Worm (Caenorhabditis elegans) whole organism, young adult: ENCODE results near the gene B0361.9.
A peak's percentile ranks its signal among the peaks of the same experiment; 100 is the strongest.

Experiments
- B0035.1 ChIP-seq: sonication (generic microtip); optimal IDR thresholded peaks from 2 replicates; lab custom pipeline; 2016; ENCODE audit warnings: missing genetic modification characterization, mild to moderate bottlenecking, missing compliant biosample characterization, missing genotype, missing genetic modification reagents
- D2030.7 ChIP-seq: fragments of 200-800 bp; sonication (Bioruptor generic); IDR thresholded peaks from 2 replicates; pipeline ENCODE4 v1.3.6; 2022; ENCODE audit warnings: missing genetic modification reagents, missing genetic modification characterization, missing compliant biosample characterization
- F22D6.2 ChIP-seq: sonication (generic microtip); optimal IDR thresholded peaks from 2 replicates; lab custom pipeline; 2016; ENCODE audit warnings: mild to moderate bottlenecking, missing genetic modification characterization, missing compliant biosample characterization
- F33H1.4 ChIP-seq: fragments of 200-800 bp; sonication (Bioruptor generic); IDR thresholded peaks from 2 replicates; pipeline ENCODE4 v1.3.6; 2022; ENCODE audit warnings: missing genetic modification reagents, missing genetic modification characterization, missing compliant biosample characterization
- F49E8.2 ChIP-seq: sonication (generic microtip); optimal IDR thresholded peaks from 3 replicates; lab custom pipeline; 2017; ENCODE audit warnings: missing genetic modification characterization, mild to moderate bottlenecking, missing compliant biosample characterization, antibody characterized with exemption, moderate library complexity; ENCODE audit not compliant: insufficient read depth
- F57C9.4 ChIP-seq: sonication (generic microtip); optimal IDR thresholded peaks from 2 replicates; lab custom pipeline; 2017; ENCODE audit warnings: mild to moderate bottlenecking, missing genetic modification characterization, missing compliant biosample characterization
- K11D2.4 ChIP-seq: fragments of 200-800 bp; sonication (Bioruptor generic); IDR thresholded peaks from 2 replicates; pipeline ENCODE4 v1.3.6; 2022; ENCODE audit warnings: missing genetic modification reagents, missing genetic modification characterization, missing compliant biosample characterization
- T07F8.4 ChIP-seq: sonication (generic microtip); optimal IDR thresholded peaks from 2 replicates; lab custom pipeline; 2016; ENCODE audit warnings: mild to moderate bottlenecking, missing genetic modification characterization, moderate library complexity, missing compliant biosample characterization
- Y56A3A.18 ChIP-seq: fragments of 200-800 bp; sonication (Bioruptor generic); IDR thresholded peaks from 2 replicates; pipeline ENCODE4 v1.3.6; 2022; ENCODE audit warnings: missing genetic modification reagents, missing genetic modification characterization, missing compliant biosample characterization
- Y79H2A.3 ChIP-seq: fragments of 200-800 bp; sonication (Bioruptor generic); conservative IDR thresholded peaks from 2 replicates; pipeline ENCODE4 v1.3.6; 2022; ENCODE audit warnings: missing genetic modification reagents, missing genetic modification characterization, missing compliant biosample characterization
- Y95B8A.8 ChIP-seq: fragments of 200-800 bp; sonication (Bioruptor generic); IDR thresholded peaks from 2 replicates; pipeline ENCODE4 v1.3.6; 2022; ENCODE audit warnings: missing genetic modification reagents, missing genetic modification characterization, missing compliant biosample characterization
- ZK185.1 ChIP-seq: sonication (generic microtip); optimal IDR thresholded peaks from 2 replicates; lab custom pipeline; 2016; ENCODE audit warnings: mild to moderate bottlenecking, missing genetic modification characterization, missing compliant biosample characterization; ENCODE audit not compliant: poor library complexity, severe bottlenecking
- atf-7 ChIP-seq: sonication (generic microtip); optimal IDR thresholded peaks from 2 replicates; lab custom pipeline; 2017; ENCODE audit warnings: mild to moderate bottlenecking, missing genetic modification characterization, missing compliant biosample characterization
- cebp-1 ChIP-seq, 2 experiments: fragments of 200-800 bp in 1 of 2; sonication (Bioruptor generic) in 1 of 2; sonication (generic microtip) in 1 of 2; IDR thresholded peaks in 1 of 2; optimal IDR thresholded peaks in 1 of 2; 2 replicates each; pipeline versions ENCODE4 v1.3.6 to Lab custom; 2017 to 2022; ENCODE audit warnings: missing compliant biosample characterization in 2 of 2, missing genetic modification characterization in 2 of 2, mild to moderate bottlenecking in 1 of 2, missing genetic modification reagents in 1 of 2, moderate library complexity in 1 of 2
- cebp-2 ChIP-seq: fragments of 200-800 bp; sonication (Bioruptor generic); IDR thresholded peaks from 2 replicates; pipeline ENCODE4 v1.3.6; 2022; ENCODE audit warnings: missing genetic modification characterization, missing compliant biosample characterization
- ceh-58 ChIP-seq: fragments of 200-800 bp; sonication (Bioruptor generic); IDR thresholded peaks from 2 replicates; pipeline ENCODE4 v1.3.6; 2022; ENCODE audit warnings: missing genetic modification characterization, missing compliant biosample characterization
- ceh-91 ChIP-seq: fragments of 200-800 bp; sonication (Bioruptor generic); IDR thresholded peaks from 2 replicates; pipeline ENCODE4 v1.3.6; 2022; ENCODE audit warnings: missing genetic modification reagents, missing genetic modification characterization, missing compliant biosample characterization
- dox-1 ChIP-seq: fragments of 200-800 bp; sonication (Bioruptor generic); IDR thresholded peaks from 2 replicates; pipeline ENCODE4 v1.3.6; 2022; ENCODE audit warnings: missing genetic modification reagents, missing genetic modification characterization, missing compliant biosample characterization
- dpl-1 ChIP-seq: fragments of 150-350 bp; optimal IDR thresholded peaks from 2 replicates; lab custom pipeline; 2014; ENCODE audit warnings: missing biosample characterization, missing genetic modification reagents, missing genetic modification characterization
- gei-17 ChIP-seq: fragments of 200-800 bp; sonication (Bioruptor generic); optimal IDR thresholded peaks from 2 replicates; lab custom pipeline; 2018; ENCODE audit warnings: mild to moderate bottlenecking, missing genetic modification characterization, missing compliant biosample characterization
- him-1 ChIP-seq: sonication (generic microtip); optimal IDR thresholded peaks from 2 replicates; lab custom pipeline; 2016; ENCODE audit warnings: missing genotype, missing genetic modification reagents, missing genetic modification characterization, missing compliant biosample characterization
- hrde-1 ChIP-seq: sonication (generic microtip); optimal IDR thresholded peaks from 2 replicates; lab custom pipeline; 2016; ENCODE audit warnings: missing genetic modification characterization, mild to moderate bottlenecking, missing compliant biosample characterization, moderate library complexity, missing genotype, missing genetic modification reagents, borderline replicate concordance
- let-607 ChIP-seq, 2 experiments: fragments of 200-800 bp in 1 of 2; sonication (Bioruptor generic) in 1 of 2; sonication (generic microtip) in 1 of 2; optimal IDR thresholded peaks; 2 replicates each; lab custom pipeline; 2016 to 2018; ENCODE audit warnings: mild to moderate bottlenecking in 2 of 2, missing compliant biosample characterization in 2 of 2, missing genetic modification characterization in 2 of 2, moderate library complexity in 2 of 2, missing genotype in 1 of 2
- lir-1 ChIP-seq: fragments of 200-800 bp; sonication (Bioruptor generic); conservative IDR thresholded peaks from 2 replicates; pipeline ENCODE4 v1.3.6; 2022; ENCODE audit warnings: missing genetic modification reagents, missing genetic modification characterization, missing compliant biosample characterization
- lsl-1 ChIP-seq: fragments of 200-800 bp; sonication (Bioruptor generic); optimal IDR thresholded peaks from 2 replicates; lab custom pipeline; 2018; ENCODE audit warnings: mild to moderate bottlenecking, missing genetic modification characterization, moderate library complexity, missing compliant biosample characterization
- madf-10 ChIP-seq: sonication (generic microtip); optimal IDR thresholded peaks from 2 replicates; lab custom pipeline; 2016; ENCODE audit warnings: mild to moderate bottlenecking, missing genetic modification characterization, missing compliant biosample characterization
- mel-28 ChIP-seq: sonication (generic microtip); optimal IDR thresholded peaks from 2 replicates; lab custom pipeline; 2016; ENCODE audit warnings: borderline replicate concordance, mild to moderate bottlenecking, missing genetic modification characterization, missing compliant biosample characterization
- mes-4 ChIP-seq: sonication (generic microtip); optimal IDR thresholded peaks from 2 replicates; lab custom pipeline; 2016; ENCODE audit warnings: missing genotype, missing genetic modification characterization, missing compliant biosample characterization
- mxl-1 ChIP-seq: sonication (generic microtip); optimal IDR thresholded peaks from 2 replicates; lab custom pipeline; 2016; ENCODE audit warnings: missing genetic modification characterization, missing compliant biosample characterization
- nfya-1 ChIP-seq: sonication (generic microtip); optimal IDR thresholded peaks from 2 replicates; lab custom pipeline; 2017; ENCODE audit warnings: antibody characterized with exemption, missing compliant biosample characterization, missing genetic modification characterization, borderline replicate concordance; ENCODE audit not compliant: insufficient read depth
- nfya-2 ChIP-seq: fragments of 200-800 bp; sonication (Bioruptor generic); IDR thresholded peaks from 2 replicates; pipeline ENCODE4 v1.3.6; 2022; ENCODE audit warnings: missing genetic modification reagents, missing genetic modification characterization, missing compliant biosample characterization
- nhr-120 ChIP-seq: fragments of 200-800 bp; sonication (Bioruptor generic); IDR thresholded peaks from 2 replicates; pipeline ENCODE4 v1.3.6; 2022; ENCODE audit warnings: missing genetic modification characterization, missing compliant biosample characterization
- nhr-179 ChIP-seq: sonication (generic microtip); optimal IDR thresholded peaks from 2 replicates; lab custom pipeline; 2016; ENCODE audit warnings: mild to moderate bottlenecking, missing genetic modification characterization, missing compliant biosample characterization
- nhr-80 ChIP-seq: sonication (generic microtip); optimal IDR thresholded peaks from 2 replicates; lab custom pipeline; 2016; ENCODE audit warnings: missing genetic modification characterization, missing compliant biosample characterization
- pha-4 ChIP-seq: fragments of 150-350 bp; sonication (generic microtip); optimal IDR thresholded peaks from 2 replicates; lab custom pipeline; 2014; ENCODE audit warnings: missing biosample characterization, missing genetic modification reagents, missing genetic modification characterization
- snpc-1.1 ChIP-seq: sonication (generic microtip); optimal IDR thresholded peaks from 2 replicates; lab custom pipeline; 2017; ENCODE audit warnings: missing genetic modification characterization, mild to moderate bottlenecking, missing compliant biosample characterization, antibody characterized with exemption, moderate library complexity, missing genotype, missing genetic modification reagents; ENCODE audit not compliant: insufficient read depth
- zfh-2 ChIP-seq: fragments of 200-800 bp; sonication (Bioruptor generic); conservative IDR thresholded peaks from 2 replicates; pipeline ENCODE4 v1.3.6; 2022; ENCODE audit warnings: missing genetic modification reagents, missing genetic modification characterization, missing compliant biosample characterization
- ztf-22 ChIP-seq: fragments of 200-800 bp; sonication (Bioruptor generic); optimal IDR thresholded peaks from 2 replicates; lab custom pipeline; 2018; ENCODE audit warnings: mild to moderate bottlenecking, missing genetic modification characterization, moderate library complexity, missing compliant biosample characterization
- ztf-26 ChIP-seq: sonication (generic microtip); optimal IDR thresholded peaks from 2 replicates; lab custom pipeline; 2017; ENCODE audit warnings: missing genetic modification characterization, missing compliant biosample characterization
- ztf-28 ChIP-seq: fragments of 200-800 bp; sonication (Bioruptor generic); IDR thresholded peaks from 2 replicates; pipeline ENCODE4 v1.3.6; 2022; ENCODE audit warnings: missing genetic modification reagents, missing genetic modification characterization, missing compliant biosample characterization

B0361.9 gene

ce11 chrIII:7299466-7299865 lies at the start of gene B0361.9, which contains the start of gene B0361.14:
Gene B0361.9 (minus strand): TSS chrIII:7299631.
Gene B0361.14 (minus strand): TSS chrIII:7299531.
- no peak for TF ChIP-seq ZK185.1
- TF ChIP-seq mel-28 (tag; lab: Kevin White, UChicago) = no peak
- TF ChIP-seq mes-4 = no peak
- no peak for TF ChIP-seq F57C9.4
- no peak for TF ChIP-seq nhr-179 (tag; lab: Kevin White, UChicago)
- TF ChIP-seq let-607 (tag; optimal IDR thresholded peaks at IDR 0.05; lab: Kevin White, UChicago) = no peak
- no peak for TF ChIP-seq Y79H2A.3 (GFP tag; lab: Robert Waterston, UW)
- no peak for TF ChIP-seq pha-4 (tag; lab: Kevin White, UChicago)
- no peak for TF ChIP-seq F49E8.2 (tag; lab: Kevin White, UChicago)
- TF ChIP-seq lir-1 (GFP tag; lab: Robert Waterston, UW) = no peak
- no peak for TF ChIP-seq hrde-1 (tag; lab: Kevin White, UChicago)
- TF ChIP-seq dpl-1 (GFP tag; lab: Kevin White, UChicago) = no peak
- no peak for TF ChIP-seq F33H1.4 (GFP tag; lab: Robert Waterston, UW)

ce11 chrIII:7349075-7349474 lies 49.6 kb upstream of the B0361.9 start, which contains the start of gene gos-28:
Gene gos-28 (minus strand): TSS chrIII:7349175.
- TF ChIP-seq nhr-120 (GFP tag; lab: Robert Waterston, UW) = no peak
- no peak for TF ChIP-seq atf-7 (tag; lab: Kevin White, UChicago)
- no peak for TF ChIP-seq F57C9.4
- no peak for TF ChIP-seq cebp-2
- TF ChIP-seq nfya-2 (GFP tag; lab: Robert Waterston, UW) = no peak
- TF ChIP-seq snpc-1.1 = no peak
- no peak for TF ChIP-seq nfya-1 (tag; lab: Kevin White, UChicago)
- no peak for TF ChIP-seq cebp-1 (GFP tag; IDR thresholded peaks at IDR 0.05; lab: Robert Waterston, UW)
- no peak for TF ChIP-seq cebp-1 (tag; optimal IDR thresholded peaks at IDR 0.05; lab: Kevin White, UChicago)
- TF ChIP-seq K11D2.4 (GFP tag; lab: Robert Waterston, UW) = no peak
- no peak for TF ChIP-seq madf-10 (tag; lab: Kevin White, UChicago)
- TF ChIP-seq, all 124 proteins: peak for 0

ce11 chrIII:7347049-7347448 lies 47.6 kb upstream of the B0361.9 start, which contains the start of gene F08F8.7:
Gene F08F8.7 (minus strand): TSS chrIII:7347149.
- TF ChIP-seq cebp-2 = no peak
- TF ChIP-seq zfh-2 (GFP tag; lab: Robert Waterston, UW) = no peak
- TF ChIP-seq ztf-26 (tag; lab: Kevin White, UChicago) = no peak
- TF ChIP-seq T07F8.4 (tag; lab: Kevin White, UChicago) = no peak
- TF ChIP-seq F22D6.2 (tag; lab: Kevin White, UChicago) = no peak

ce11 chrIII:7343389-7343788 lies 44.0 kb upstream of the B0361.9 start, which contains the start of gene F08F8.6:
Gene F08F8.6 (plus strand): TSS chrIII:7343689.
- TF ChIP-seq B0035.1 (tag; lab: Kevin White, UChicago) (no peak), ztf-28 (GFP tag; lab: Robert Waterston, UW) (no peak), ceh-91 (GFP tag; lab: Robert Waterston, UW) (no peak), Y95B8A.8 (no peak)
- TF ChIP-seq, all 124 proteins: peak for 0

ce11 chrIII:7339138-7339537 lies 39.7 kb upstream of the B0361.9 start:
- TF ChIP-seq him-1 (tag; lab: Kevin White, UChicago) = no peak
- TF ChIP-seq mxl-1 (tag; lab: Kevin White, UChicago) = no peak
- TF ChIP-seq ztf-28 (GFP tag; lab: Robert Waterston, UW) = no peak
- TF ChIP-seq F33H1.4 (GFP tag; lab: Robert Waterston, UW) = peak; percentile 59; the same call in 1 of the 2 replicates
- no peak for TF ChIP-seq mes-4
- TF ChIP-seq Y56A3A.18 (GFP tag; lab: Robert Waterston, UW) = no peak
- peak; percentile 50 for TF ChIP-seq lsl-1 (GFP tag; lab: Kevin White, UChicago)
- no peak for TF ChIP-seq ceh-58 (GFP tag; lab: Robert Waterston, UW)
- no peak for TF ChIP-seq ztf-26 (tag; lab: Kevin White, UChicago)
- no peak for TF ChIP-seq F57C9.4
- no peak for TF ChIP-seq gei-17
- TF ChIP-seq D2030.7 (GFP tag; lab: Robert Waterston, UW) = no peak
- no peak for TF ChIP-seq ztf-22
- TF ChIP-seq dox-1 (GFP tag; lab: Robert Waterston, UW) = no peak
- no peak for TF ChIP-seq nhr-80 (tag; lab: Kevin White, UChicago)
- no peak for TF ChIP-seq let-607 (tag; optimal IDR thresholded peaks at IDR 0.05; lab: Kevin White, UChicago)
